Fruit fly (Drosophila melanogaster) whole organism, prepupa: Measurements from ENCODE around the gene dbo.

Experiments
- Blimp-1 ChIP-seq: fragments of 200-800 bp; sonication (Bioruptor generic); optimal IDR thresholded peaks from 3 replicates; lab custom pipeline; 2017; ENCODE audit warnings: missing biosample characterization, missing genetic modification characterization, mild to moderate bottlenecking, moderate library complexity, missing genetic modification reagents
- CG10631 ChIP-seq: fragments of 200-800 bp; sonication (Bioruptor generic); optimal IDR thresholded peaks from 2 replicates; lab custom pipeline; 2016; ENCODE audit warnings: missing biosample characterization, missing genetic modification characterization
- CG10669 ChIP-seq: fragments of 200-800 bp; sonication (Bioruptor generic); optimal IDR thresholded peaks from 3 replicates; lab custom pipeline; 2018; ENCODE audit warnings: missing biosample characterization, mild to moderate bottlenecking, missing genetic modification characterization, moderate library complexity
- CG11294 ChIP-seq: fragments of 200-800 bp; sonication (Bioruptor generic); IDR thresholded peaks from 2 replicates; pipeline ENCODE4 v1.3.6; 2022; ENCODE audit warnings: missing biosample characterization, missing genetic modification characterization
- CG11762 ChIP-seq: fragments of 200-800 bp; sonication (Bioruptor generic); optimal IDR thresholded peaks from 3 replicates; lab custom pipeline; 2016; ENCODE audit warnings: missing biosample characterization, missing genetic modification characterization; ENCODE audit not compliant: insufficient read depth
- CG15336 ChIP-seq: fragments of 200-800 bp; sonication (Bioruptor generic); IDR thresholded peaks from 2 replicates; pipeline ENCODE4 v1.3.6; 2022; ENCODE audit warnings: missing biosample characterization, missing genetic modification characterization
- CG1621 ChIP-seq: fragments of 200-800 bp; sonication (Bioruptor generic); optimal IDR thresholded peaks from 3 replicates; lab custom pipeline; 2018; ENCODE audit warnings: missing biosample characterization, mild to moderate bottlenecking, missing genetic modification characterization
- CG16779 ChIP-seq: fragments of 200-800 bp; sonication (Bioruptor generic); optimal IDR thresholded peaks from 3 replicates; lab custom pipeline; 2017; ENCODE audit warnings: missing biosample characterization, mild to moderate bottlenecking, missing genetic modification characterization
- CG3032 ChIP-seq: fragments of 200-800 bp; optimal IDR thresholded peaks from 2 replicates; lab custom pipeline; 2019; ENCODE audit warnings: missing biosample characterization, mild to moderate bottlenecking, missing genetic modification characterization, moderate library complexity
- CG31627 ChIP-seq: fragments of 200-800 bp; sonication (Bioruptor generic); optimal IDR thresholded peaks from 3 replicates; lab custom pipeline; 2016; ENCODE audit warnings: missing biosample characterization, missing genetic modification characterization
- CG32006 ChIP-seq: fragments of 200-800 bp; sonication (Bioruptor generic); optimal IDR thresholded peaks from 3 replicates; lab custom pipeline; 2017; ENCODE audit warnings: missing biosample characterization, mild to moderate bottlenecking, missing genetic modification characterization
- CG34406 ChIP-seq: fragments of 200-800 bp; sonication (Bioruptor generic); optimal IDR thresholded peaks from 3 replicates; lab custom pipeline; 2016; ENCODE audit warnings: missing biosample characterization, missing genetic modification characterization
- CG3919 ChIP-seq: fragments of 200-800 bp; sonication (Bioruptor generic); optimal IDR thresholded peaks from 3 replicates; lab custom pipeline; 2016; ENCODE audit warnings: missing biosample characterization, missing genetic modification characterization
- CG4318 ChIP-seq: fragments of 200-800 bp; sonication (Bioruptor generic); optimal IDR thresholded peaks from 3 replicates; lab custom pipeline; 2017; ENCODE audit warnings: missing biosample characterization, mild to moderate bottlenecking, missing genetic modification characterization
- CG6163 ChIP-seq: fragments of 200-800 bp; sonication (Bioruptor generic); IDR thresholded peaks from 3 replicates; pipeline ENCODE4 v1.3.6; 2022; ENCODE audit warnings: missing biosample characterization, missing genetic modification characterization
- CG6276 ChIP-seq: fragments of 200-800 bp; sonication (Bioruptor generic); optimal IDR thresholded peaks from 2 replicates; lab custom pipeline; 2017; ENCODE audit warnings: missing biosample characterization, mild to moderate bottlenecking, missing genetic modification characterization
- CG6792 ChIP-seq: fragments of 200-800 bp; sonication (Bioruptor generic); optimal IDR thresholded peaks from 3 replicates; lab custom pipeline; 2016; ENCODE audit warnings: missing biosample characterization, missing genetic modification characterization
- CG6808 ChIP-seq: fragments of 200-800 bp; sonication (Bioruptor generic); optimal IDR thresholded peaks from 3 replicates; lab custom pipeline; 2017; ENCODE audit warnings: missing biosample characterization, missing genetic modification characterization, mild to moderate bottlenecking, moderate library complexity, missing genetic modification reagents
- CG6854 ChIP-seq: fragments of 200-800 bp; sonication (Bioruptor generic); optimal IDR thresholded peaks from 2 replicates; lab custom pipeline; 2017; ENCODE audit warnings: missing biosample characterization, mild to moderate bottlenecking, missing genetic modification characterization
- CG7368 ChIP-seq: fragments of 200-800 bp; sonication (Bioruptor generic); optimal IDR thresholded peaks from 3 replicates; lab custom pipeline; 2016; ENCODE audit warnings: missing biosample characterization, missing genetic modification characterization
- CG8119 ChIP-seq: fragments of 200-800 bp; sonication (Bioruptor generic); IDR thresholded peaks from 3 replicates; pipeline ENCODE4 v1.3.6; 2022; ENCODE audit warnings: missing biosample characterization, missing genetic modification characterization
- CG8319 ChIP-seq: fragments of 200-800 bp; sonication (Bioruptor generic); optimal IDR thresholded peaks from 3 replicates; lab custom pipeline; 2016; ENCODE audit warnings: missing biosample characterization, missing genetic modification characterization
- CG8632 ChIP-seq: fragments of 200-800 bp; sonication (Bioruptor generic); optimal IDR thresholded peaks from 3 replicates; lab custom pipeline; 2016; ENCODE audit warnings: missing biosample characterization, missing genetic modification characterization
- CG9139 ChIP-seq: fragments of 200-800 bp; sonication (Bioruptor generic); optimal IDR thresholded peaks from 3 replicates; lab custom pipeline; 2017; ENCODE audit warnings: missing biosample characterization, mild to moderate bottlenecking, missing genetic modification characterization
- Eip78C ChIP-seq: fragments of 200-800 bp; sonication (Bioruptor generic); peaks from one replicate; lab custom pipeline; 2016; ENCODE audit warnings: missing biosample characterization, missing genetic modification characterization
- Ets21C ChIP-seq: fragments of 200-800 bp; sonication (Bioruptor generic); optimal IDR thresholded peaks from 3 replicates; lab custom pipeline; 2016; ENCODE audit warnings: missing biosample characterization, missing genetic modification characterization
- Ets96B ChIP-seq: fragments of 200-800 bp; optimal IDR thresholded peaks from 2 replicates; lab custom pipeline; 2019; ENCODE audit warnings: missing biosample characterization, mild to moderate bottlenecking, missing genetic modification characterization, moderate library complexity
- Hr38 ChIP-seq: sonication (Bioruptor generic); optimal IDR thresholded peaks from 2 replicates; lab custom pipeline; 2016; ENCODE audit warnings: missing biosample characterization, missing genetic modification characterization
- Hr39 ChIP-seq: fragments of 200-800 bp; sonication (Bioruptor generic); optimal IDR thresholded peaks from 2 replicates; lab custom pipeline; 2016; ENCODE audit warnings: missing biosample characterization, missing genetic modification characterization
- Hr4 ChIP-seq: fragments of 200-800 bp; sonication (Bioruptor generic); optimal IDR thresholded peaks from 3 replicates; lab custom pipeline; 2016; ENCODE audit warnings: missing biosample characterization, missing genetic modification characterization
- Met ChIP-seq: fragments of 200-800 bp; sonication (Bioruptor generic); optimal IDR thresholded peaks from 3 replicates; lab custom pipeline; 2016; ENCODE audit warnings: missing biosample characterization, missing genetic modification characterization
- Smox ChIP-seq: fragments of 200-800 bp; sonication (Bioruptor generic); optimal IDR thresholded peaks from 3 replicates; lab custom pipeline; 2016; ENCODE audit warnings: missing biosample characterization, missing genetic modification characterization
- Sox102F ChIP-seq: fragments of 200-800 bp; sonication (Bioruptor generic); optimal IDR thresholded peaks from 2 replicates; lab custom pipeline; 2016; ENCODE audit warnings: missing biosample characterization, mild to moderate bottlenecking, missing genetic modification characterization
- Sox14 ChIP-seq: fragments of 200-800 bp; sonication (Bioruptor generic); optimal IDR thresholded peaks from 3 replicates; lab custom pipeline; 2016; ENCODE audit warnings: missing biosample characterization, missing genetic modification characterization
- achi ChIP-seq: fragments of 200-800 bp; sonication (Bioruptor generic); optimal IDR thresholded peaks from 3 replicates; lab custom pipeline; 2016; ENCODE audit warnings: missing biosample characterization, missing genetic modification characterization
- acj6 ChIP-seq: fragments of 200-800 bp; sonication (Bioruptor generic); optimal IDR thresholded peaks from 3 replicates; lab custom pipeline; 2016; ENCODE audit warnings: missing biosample characterization, missing genetic modification characterization
- cyc ChIP-seq: fragments of 200-800 bp; sonication (Bioruptor generic); optimal IDR thresholded peaks from 3 replicates; lab custom pipeline; 2016; ENCODE audit warnings: missing biosample characterization, missing genetic modification characterization
- dac ChIP-seq: fragments of 200-800 bp; sonication (Bioruptor generic); optimal IDR thresholded peaks from 2 replicates; lab custom pipeline; 2017; ENCODE audit warnings: missing biosample characterization, mild to moderate bottlenecking, missing genetic modification characterization
- dsx ChIP-seq: fragments of 200-800 bp; optimal IDR thresholded peaks from 3 replicates; lab custom pipeline; 2019; ENCODE audit warnings: missing biosample characterization, mild to moderate bottlenecking, missing genetic modification characterization, moderate library complexity; ENCODE audit not compliant: poor library complexity, severe bottlenecking
- eg ChIP-seq: fragments of 200-800 bp; sonication (Bioruptor generic); IDR thresholded peaks from 3 replicates; pipeline ENCODE4 v1.3.6; 2022; ENCODE audit warnings: missing biosample characterization, missing genetic modification characterization
- fd59A ChIP-seq: fragments of 200-800 bp; sonication (Bioruptor generic); optimal IDR thresholded peaks from 2 replicates; lab custom pipeline; 2017; ENCODE audit warnings: missing biosample characterization, mild to moderate bottlenecking, missing genetic modification characterization, missing genetic modification reagents
- fd85E ChIP-seq: fragments of 200-800 bp; sonication (Bioruptor generic); optimal IDR thresholded peaks from 3 replicates; lab custom pipeline; 2016; ENCODE audit warnings: missing biosample characterization, missing genetic modification characterization
- fkh ChIP-seq: fragments of 200-800 bp; sonication (Bioruptor generic); optimal IDR thresholded peaks from 3 replicates; lab custom pipeline; 2017; ENCODE audit warnings: missing biosample characterization, mild to moderate bottlenecking, missing genetic modification characterization, moderate library complexity
- lz ChIP-seq: fragments of 200-800 bp; sonication (Bioruptor generic); optimal IDR thresholded peaks from 3 replicates; lab custom pipeline; 2016; ENCODE audit warnings: missing biosample characterization, missing genetic modification characterization
- net ChIP-seq: fragments of 200-800 bp; sonication (Bioruptor generic); optimal IDR thresholded peaks from 3 replicates; lab custom pipeline; 2016; ENCODE audit warnings: missing biosample characterization, missing genetic modification characterization
- pdm3 ChIP-seq: fragments of 200-800 bp; sonication (Bioruptor generic); optimal IDR thresholded peaks from 3 replicates; lab custom pipeline; 2016; ENCODE audit warnings: missing biosample characterization, missing genetic modification characterization
- spab ChIP-seq: fragments of 200-800 bp; sonication (Bioruptor generic); optimal IDR thresholded peaks from 2 replicates; lab custom pipeline; 2017; ENCODE audit warnings: missing biosample characterization, mild to moderate bottlenecking, missing genetic modification characterization, missing genetic modification reagents
- ss ChIP-seq, 2 experiments: fragments of 200-800 bp; sonication (Bioruptor generic); optimal IDR thresholded peaks; 2 replicates in 1 of 2; 3 replicates in 1 of 2; lab custom pipeline; 2017 to 2018; ENCODE audit warnings: mild to moderate bottlenecking in 2 of 2, missing biosample characterization in 2 of 2, missing genetic modification characterization in 2 of 2, moderate library complexity in 1 of 2
- svp ChIP-seq: fragments of 200-800 bp; sonication (Bioruptor generic); peaks from one replicate; lab custom pipeline; 2016; ENCODE audit warnings: missing biosample characterization, missing genetic modification characterization
- topi ChIP-seq: fragments of 200-800 bp; sonication (Bioruptor generic); optimal IDR thresholded peaks from 3 replicates; lab custom pipeline; 2016; ENCODE audit warnings: missing biosample characterization, missing genetic modification characterization
- vri ChIP-seq: fragments of 200-800 bp; sonication (Bioruptor generic); optimal IDR thresholded peaks from 3 replicates; lab custom pipeline; 2016; ENCODE audit warnings: missing biosample characterization, mild to moderate bottlenecking, missing genetic modification characterization

Gene dbo

dm6 chr3L:15826347-15826984 is at the start of gene dbo, which contains the start of gene DCP2:
dbo (plus strand) TSS chr3L:15826888.
DCP2 (minus strand) TSS chr3L:15826423.
- TF ChIP-seq CG16779 (tag; lab: Kevin White, UChicago) (no peak), spab (GFP tag; lab: Kevin White, UChicago) (peak; percentile 4), CG6808 (no peak), CG3919 (GFP tag; lab: Kevin White, UChicago) (peak; percentile 57), pdm3 (GFP tag; lab: Kevin White, UChicago) (peak; percentile 78), CG34406 (GFP tag; lab: Kevin White, UChicago) (peak; percentile 57), achi (GFP tag; lab: Kevin White, UChicago) (peak; percentile 38), Met (GFP tag; lab: Kevin White, UChicago) (peak; percentile 59), fd59A (GFP tag; lab: Kevin White, UChicago) (no peak), fkh (GFP tag; lab: Kevin White, UChicago) (no peak), CG32006 (GFP tag; lab: Kevin White, UChicago) (peak; percentile 67), CG8119 (GFP tag; lab: Robert Waterston, UW) (peak; percentile 61; the same call in 2 of the 3 replicates), CG3032 (tag; lab: Kevin White, UChicago) (peak; percentile 70), cyc (GFP tag; lab: Kevin White, UChicago) (peak; percentile 44), CG6854 (GFP tag; lab: Kevin White, UChicago) (no peak), CG6276 (GFP tag; lab: Kevin White, UChicago) (no peak), CG7368 (GFP tag; lab: Kevin White, UChicago) (no peak), CG11294 (peak; percentile 57; the same call in 1 of the 2 replicates), Sox14 (peak; percentile 50), fd85E (GFP tag; lab: Kevin White, UChicago) (no peak), Sox102F (GFP tag; lab: Kevin White, UChicago) (peak; percentile 47), CG31627 (GFP tag; lab: Kevin White, UChicago) (peak; percentile 65), CG8632 (GFP tag; lab: Kevin White, UChicago) (peak; percentile 63), topi (GFP tag; lab: Kevin White, UChicago) (peak; percentile 46), svp (GFP tag; lab: Kevin White, UChicago) (no peak), CG9139 (GFP tag; lab: Kevin White, UChicago) (no peak), dac (GFP tag; lab: Kevin White, UChicago) (no peak), ss (GFP tag; optimal IDR thresholded peaks at IDR 0.05; lab: Kevin White, UChicago) (peak in 1 of 2 experiments; percentile 28), CG6163 (GFP tag; lab: Robert Waterston, UW) (no peak), Hr38 (GFP tag; lab: Kevin White, UChicago) (no peak), CG8319 (GFP tag; lab: Kevin White, UChicago) (no peak), CG10669 (peak; percentile 26), CG6792 (no peak), Ets21C (peak; percentile 53), net (GFP tag; lab: Kevin White, UChicago) (peak; percentile 13), Blimp-1 (GFP tag; lab: Kevin White, UChicago) (no peak), Hr4 (GFP tag; lab: Kevin White, UChicago) (peak; percentile 79), CG11762 (GFP tag; lab: Kevin White, UChicago) (no peak), Ets96B (tag; lab: Kevin White, UChicago) (peak; percentile 50), lz (GFP tag; lab: Kevin White, UChicago) (peak; percentile 59), CG10631 (peak; percentile 73), dsx (no peak), vri (GFP tag; lab: Kevin White, UChicago) (no peak), CG15336 (GFP tag; lab: Robert Waterston, UW) (peak; percentile 63), Hr39 (no peak), Smox (GFP tag; lab: Kevin White, UChicago) (no peak), eg (GFP tag; lab: Robert Waterston, UW) (peak; percentile 86), CG4318 (GFP tag; lab: Kevin White, UChicago) (peak; percentile 49), CG1621 (tag; lab: Kevin White, UChicago) (no peak), Eip78C (GFP tag; lab: Kevin White, UChicago) (peak; percentile 45), acj6 (GFP tag; lab: Kevin White, UChicago) (peak; percentile 64)
